Worm (Caenorhabditis elegans) whole organism, midembryonic: Measurements from ENCODE around the gene dlst-1.

ENCODE experiments used
- T22C8.4 ChIP-seq: fragments of 200-800 bp; sonication (Bioruptor generic); IDR thresholded peaks from 2 replicates; pipeline ENCODE4 v1.3.6; 2022; ENCODE audit warnings: missing genetic modification characterization, missing compliant biosample characterization
- cog-1 ChIP-seq: sonication (generic microtip); optimal IDR thresholded peaks from 2 replicates; lab custom pipeline; 2016; ENCODE audit warnings: missing genetic modification characterization, missing compliant biosample characterization
- flt-1 ChIP-seq: fragments of 200-800 bp; sonication (Bioruptor generic); IDR thresholded peaks from 2 replicates; pipeline ENCODE4 v1.3.6; 2022; ENCODE audit warnings: missing genetic modification characterization, missing compliant biosample characterization
- klf-2 ChIP-seq: fragments of 200-800 bp; sonication (Bioruptor generic); conservative IDR thresholded peaks from 2 replicates; pipeline ENCODE4 v1.3.6; 2022; ENCODE audit warnings: missing genetic modification reagents, missing genetic modification characterization, missing compliant biosample characterization
- med-1 ChIP-seq: sonication (generic microtip); optimal IDR thresholded peaks from 2 replicates; lab custom pipeline; 2017; ENCODE audit warnings: missing genetic modification characterization, mild to moderate bottlenecking, missing compliant biosample characterization, antibody characterized with exemption, missing genetic modification reagents; ENCODE audit not compliant: insufficient read depth
- ref-1 ChIP-seq: fragments of 200-800 bp; sonication (Bioruptor generic); conservative IDR thresholded peaks from 2 replicates; pipeline ENCODE4 v1.3.6; 2022; ENCODE audit warnings: missing genetic modification reagents, missing genetic modification characterization, missing compliant biosample characterization
- tab-1 ChIP-seq: fragments of 200-800 bp; sonication (Bioruptor generic); IDR thresholded peaks from 2 replicates; pipeline ENCODE4 v1.3.6; 2022; ENCODE audit warnings: missing genetic modification characterization, missing compliant biosample characterization
- ztf-23 ChIP-seq: fragments of 200-800 bp; sonication (Bioruptor generic); IDR thresholded peaks from 2 replicates; pipeline ENCODE4 v1.3.6; 2022; ENCODE audit warnings: missing genetic modification reagents, missing genetic modification characterization, missing compliant biosample characterization
- ztf-29 ChIP-seq: fragments of 200-800 bp; sonication (Bioruptor generic); IDR thresholded peaks from 2 replicates; pipeline ENCODE4 v1.3.6; 2022; ENCODE audit warnings: missing genetic modification reagents, missing genetic modification characterization, missing compliant biosample characterization

The dlst-1 gene

DNA sequence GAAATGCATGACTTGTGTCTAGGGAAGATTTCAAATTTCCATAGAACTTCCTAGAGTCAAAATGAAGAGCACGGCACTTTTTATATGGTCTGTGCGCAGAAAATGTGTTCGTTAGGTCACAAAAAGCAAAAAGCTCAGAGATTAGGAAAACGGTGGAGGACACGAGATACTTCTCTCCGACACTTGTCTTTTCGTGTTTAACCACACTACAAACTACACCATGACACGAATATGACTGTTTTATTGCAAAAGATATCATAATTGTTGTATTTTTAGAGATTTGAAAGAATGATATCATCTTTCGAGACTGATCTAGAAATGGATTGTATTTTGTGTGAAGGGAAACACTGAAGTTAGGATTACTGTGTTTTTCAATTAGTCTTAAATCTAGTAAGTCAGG is 9.9 kb downstream of the dlst-1 start:
- no peak for TF ChIP-seq flt-1 (GFP tag; lab: Robert Waterston, UW)
- no peak for TF ChIP-seq tab-1 (GFP tag; lab: Robert Waterston, UW)
- no peak for TF ChIP-seq cog-1 (tag; lab: Kevin White, UChicago)
- TF ChIP-seq ref-1 (GFP tag; lab: Robert Waterston, UW): no peak
- TF ChIP-seq med-1: no peak
- TF ChIP-seq T22C8.4 (GFP tag; lab: Robert Waterston, UW): no peak
- no peak for TF ChIP-seq ztf-29 (GFP tag; lab: Robert Waterston, UW)
- TF ChIP-seq ztf-23: no peak
- no peak for TF ChIP-seq klf-2 (GFP tag; lab: Robert Waterston, UW)

DNA sequence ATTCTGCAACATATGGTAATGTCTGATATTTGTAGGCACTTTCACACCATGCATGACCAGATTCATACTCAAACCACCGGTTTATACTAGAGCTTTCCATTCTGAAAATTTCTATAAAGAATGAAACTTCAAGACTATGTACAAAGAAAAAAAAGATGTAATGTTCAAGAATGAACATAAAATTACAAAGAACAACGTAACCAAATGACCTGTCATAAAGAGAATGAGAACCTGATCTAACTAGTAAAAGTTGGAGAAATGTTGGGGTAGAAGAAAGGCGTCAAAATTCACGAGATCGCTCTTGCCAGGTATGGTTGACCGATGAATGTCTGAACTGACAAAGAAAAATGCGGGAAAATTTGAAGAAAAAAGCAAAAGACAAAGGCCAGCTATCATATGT is 11.3 kb downstream of the dlst-1 start, which contains the start of gene W02F12.2:
TSS of gene W02F12.2 (minus strand) at position 101 of the 400 bp plus-strand sequence.
- TF ChIP-seq T22C8.4 (GFP tag; lab: Robert Waterston, UW): no peak
- TF ChIP-seq flt-1 (GFP tag; lab: Robert Waterston, UW): no peak
- no peak for TF ChIP-seq ztf-23
- TF ChIP-seq ztf-29 (GFP tag; lab: Robert Waterston, UW): no peak
- TF ChIP-seq med-1: no peak
- TF ChIP-seq klf-2 (GFP tag; lab: Robert Waterston, UW): no peak
- no peak for TF ChIP-seq tab-1 (GFP tag; lab: Robert Waterston, UW)
- no peak for TF ChIP-seq cog-1 (tag; lab: Kevin White, UChicago)
- TF ChIP-seq ref-1 (GFP tag; lab: Robert Waterston, UW): no peak

DNA sequence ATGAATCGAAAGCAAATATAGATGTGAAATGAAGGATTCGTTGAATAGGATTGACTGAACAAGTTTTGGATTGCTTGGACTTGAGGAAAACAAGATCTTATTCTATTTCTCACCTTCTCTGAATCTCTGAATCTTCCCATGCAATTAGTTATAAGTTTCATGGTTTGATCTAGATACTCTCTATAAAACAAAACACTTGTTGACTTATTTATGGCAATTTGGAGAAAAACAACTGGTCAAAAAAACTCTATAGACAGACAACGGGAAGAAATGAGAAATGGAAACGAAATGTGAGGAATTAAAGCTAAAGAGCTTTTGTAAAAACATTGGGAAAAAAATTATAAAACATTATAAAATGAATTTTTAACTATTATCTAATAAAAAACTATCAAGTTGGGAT is 14.2 kb downstream of the dlst-1 start, which contains the start of gene W02F12.8:
TSS of gene W02F12.8 (minus strand) at position 101 of the 400 bp plus-strand sequence.
- TF ChIP-seq ztf-29 (GFP tag; lab: Robert Waterston, UW) (no peak), cog-1 (tag; lab: Kevin White, UChicago) (no peak), tab-1 (GFP tag; lab: Robert Waterston, UW) (no peak), ztf-23 (no peak), klf-2 (GFP tag; lab: Robert Waterston, UW) (no peak), med-1 (no peak), ref-1 (GFP tag; lab: Robert Waterston, UW) (no peak), T22C8.4 (GFP tag; lab: Robert Waterston, UW) (no peak), flt-1 (GFP tag; lab: Robert Waterston, UW) (no peak)

DNA sequence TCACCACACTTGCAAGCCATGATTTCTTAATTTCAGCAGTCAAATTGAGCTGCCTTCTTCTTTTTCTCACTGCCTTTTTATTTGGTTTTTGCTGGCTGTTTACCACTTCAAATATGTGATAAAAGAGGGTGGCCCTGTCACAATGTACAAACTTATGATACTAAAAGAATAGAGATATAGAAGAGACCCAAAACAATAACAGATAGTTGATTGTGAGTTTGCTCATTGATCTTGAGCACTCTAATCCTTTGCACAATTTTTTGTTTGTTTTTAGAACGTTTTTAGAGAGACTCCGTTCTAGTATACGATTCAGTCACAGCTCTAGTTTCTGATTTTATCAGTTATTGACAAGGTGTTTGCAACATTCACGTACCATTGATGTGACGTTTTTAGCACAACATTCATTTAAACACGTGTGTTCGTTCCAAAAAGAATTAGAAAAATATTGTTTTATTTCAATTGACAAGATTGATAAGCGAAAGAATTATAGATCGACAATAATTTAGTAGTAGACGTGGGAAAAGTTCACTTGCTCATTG is 17.0 kb downstream of the dlst-1 start, which contains the start of gene mtl-1:
TSS of gene mtl-1 (minus strand) at position 51 of the 539 bp plus-strand sequence.
- TF ChIP-seq cog-1 (tag; lab: Kevin White, UChicago) (no peak), klf-2 (GFP tag; lab: Robert Waterston, UW) (no peak), med-1 (no peak), ref-1 (GFP tag; lab: Robert Waterston, UW) (no peak), T22C8.4 (GFP tag; lab: Robert Waterston, UW) (no peak), flt-1 (GFP tag; lab: Robert Waterston, UW) (no peak), tab-1 (GFP tag; lab: Robert Waterston, UW) (no peak)

DNA sequence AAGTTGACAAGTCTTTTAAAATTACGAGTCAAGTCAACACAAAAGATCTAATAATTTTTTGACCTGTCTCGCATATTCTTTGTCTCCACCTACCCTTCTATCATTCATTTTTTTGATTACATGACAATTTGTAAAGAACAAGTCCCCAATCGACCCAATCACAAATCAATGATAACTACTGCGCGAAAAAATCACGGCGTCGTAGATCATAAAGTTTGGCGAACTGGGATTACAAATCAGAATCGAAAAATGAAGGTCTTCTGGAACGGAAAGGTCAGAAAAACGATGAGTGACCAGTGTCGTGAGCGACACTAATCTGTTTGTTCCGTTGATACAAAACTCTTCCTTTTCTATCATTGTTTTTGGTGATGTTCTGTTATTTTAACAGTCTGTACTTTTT is 18.8 kb downstream of the dlst-1 start:
- TF ChIP-seq ztf-29 (GFP tag; lab: Robert Waterston, UW) (no peak), flt-1 (GFP tag; lab: Robert Waterston, UW) (no peak), cog-1 (tag; lab: Kevin White, UChicago) (no peak), klf-2 (GFP tag; lab: Robert Waterston, UW) (no peak), T22C8.4 (GFP tag; lab: Robert Waterston, UW) (no peak), tab-1 (GFP tag; lab: Robert Waterston, UW) (no peak), ref-1 (GFP tag; lab: Robert Waterston, UW) (no peak), ztf-23 (no peak), med-1 (no peak)

DNA sequence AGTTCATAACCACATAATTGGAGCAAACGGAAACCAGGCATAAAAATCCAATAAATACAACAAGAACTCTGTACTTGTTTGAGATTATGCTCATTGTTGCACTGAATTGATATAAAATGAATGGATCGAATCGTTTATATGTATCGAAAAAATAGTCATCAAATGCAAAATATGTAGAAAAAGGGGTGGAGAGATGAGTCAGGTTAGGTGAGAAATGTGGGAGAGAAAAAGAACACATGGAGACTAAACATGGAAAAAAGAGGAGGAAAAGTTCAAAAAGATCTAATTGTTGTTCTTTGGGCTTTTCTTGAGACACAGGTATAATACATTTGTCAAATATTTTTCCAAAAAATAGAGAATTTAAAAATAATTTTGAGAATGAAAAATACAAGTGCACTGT is 20.5 kb downstream of the dlst-1 start, which contains the start of gene K11G9.5:
TSS of gene K11G9.5 (minus strand) at position 101 of the 400 bp plus-strand sequence.
- no peak for TF ChIP-seq ztf-29 (GFP tag; lab: Robert Waterston, UW)

DNA sequence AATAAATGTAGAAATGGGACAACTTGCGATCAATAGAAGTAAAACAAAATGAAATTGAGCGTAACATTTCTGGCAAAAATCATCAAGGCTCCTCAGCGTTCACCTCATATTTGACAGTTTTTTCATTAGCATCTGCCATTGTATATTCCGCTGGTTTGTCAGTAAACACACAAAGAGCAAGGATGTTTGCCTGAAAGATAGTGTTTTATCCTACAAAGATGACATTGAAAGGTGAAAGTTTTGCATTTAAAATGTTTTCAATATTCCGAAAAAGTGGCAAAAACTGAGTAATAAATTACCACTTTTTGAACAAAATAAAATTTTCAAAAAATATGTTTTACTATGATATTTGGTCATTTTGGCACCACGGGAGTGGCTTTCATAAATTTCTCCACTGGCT is 22.9 kb downstream of the dlst-1 start:
- TF ChIP-seq cog-1 (tag; lab: Kevin White, UChicago) (no peak), ref-1 (GFP tag; lab: Robert Waterston, UW) (no peak), klf-2 (GFP tag; lab: Robert Waterston, UW) (no peak), ztf-29 (GFP tag; lab: Robert Waterston, UW) (no peak), ztf-23 (no peak), tab-1 (GFP tag; lab: Robert Waterston, UW) (no peak), med-1 (no peak), flt-1 (GFP tag; lab: Robert Waterston, UW) (no peak), T22C8.4 (GFP tag; lab: Robert Waterston, UW) (no peak)

DNA sequence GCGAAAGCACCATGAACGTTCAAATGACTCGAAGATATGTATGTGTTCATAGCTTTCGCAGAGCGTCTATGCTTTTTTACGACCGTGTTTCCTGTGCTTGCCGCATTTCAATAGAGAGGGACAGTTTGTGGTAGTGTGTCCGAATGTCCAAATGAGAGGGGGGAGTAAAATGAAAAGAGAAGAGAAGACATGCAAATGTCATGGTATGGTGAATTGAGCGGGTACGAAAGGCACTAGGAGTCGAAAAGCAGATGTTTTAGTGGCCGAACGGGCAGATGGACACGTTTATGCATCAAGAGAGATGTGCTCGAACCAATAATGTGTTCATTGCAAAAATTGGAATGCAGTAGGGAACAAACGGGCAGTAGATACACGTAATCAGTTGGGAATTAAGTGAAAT is 23.4 kb downstream of the dlst-1 start:
- TF ChIP-seq med-1: no peak
- no peak for TF ChIP-seq flt-1 (GFP tag; lab: Robert Waterston, UW)
- no peak for TF ChIP-seq ztf-29 (GFP tag; lab: Robert Waterston, UW)
- no peak for TF ChIP-seq cog-1 (tag; lab: Kevin White, UChicago)
- TF ChIP-seq T22C8.4 (GFP tag; lab: Robert Waterston, UW): no peak
- no peak for TF ChIP-seq ztf-23
- TF ChIP-seq klf-2 (GFP tag; lab: Robert Waterston, UW): no peak
- TF ChIP-seq tab-1 (GFP tag; lab: Robert Waterston, UW): no peak
- no peak for TF ChIP-seq ref-1 (GFP tag; lab: Robert Waterston, UW)

DNA sequence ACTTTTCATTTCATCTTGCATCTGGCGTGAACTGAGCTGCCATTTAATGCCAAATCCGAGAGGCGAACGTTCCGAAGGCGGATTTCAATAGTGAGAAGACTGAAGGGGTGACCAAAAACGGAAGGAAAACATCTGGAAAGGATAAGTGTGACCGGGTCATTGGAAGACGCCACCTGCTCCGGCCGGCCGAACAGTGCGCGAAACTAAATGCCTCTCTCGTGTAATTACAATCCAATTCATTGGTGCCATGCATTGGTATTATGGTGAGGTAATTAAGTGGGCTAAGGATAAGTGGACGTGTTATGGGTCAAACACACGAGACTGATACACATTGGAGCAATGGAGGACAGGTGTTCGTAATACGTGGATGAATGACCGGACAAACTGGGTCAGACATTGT is 24.4 kb downstream of the dlst-1 start:
- peak; percentile 32 for TF ChIP-seq cog-1 (tag; lab: Kevin White, UChicago)
- TF ChIP-seq klf-2 (GFP tag; lab: Robert Waterston, UW): no peak
- TF ChIP-seq ztf-23: no peak
- TF ChIP-seq tab-1 (GFP tag; lab: Robert Waterston, UW): 0 out of 2 replicates have a peak, but pooled peaks have one; percentile 52

DNA sequence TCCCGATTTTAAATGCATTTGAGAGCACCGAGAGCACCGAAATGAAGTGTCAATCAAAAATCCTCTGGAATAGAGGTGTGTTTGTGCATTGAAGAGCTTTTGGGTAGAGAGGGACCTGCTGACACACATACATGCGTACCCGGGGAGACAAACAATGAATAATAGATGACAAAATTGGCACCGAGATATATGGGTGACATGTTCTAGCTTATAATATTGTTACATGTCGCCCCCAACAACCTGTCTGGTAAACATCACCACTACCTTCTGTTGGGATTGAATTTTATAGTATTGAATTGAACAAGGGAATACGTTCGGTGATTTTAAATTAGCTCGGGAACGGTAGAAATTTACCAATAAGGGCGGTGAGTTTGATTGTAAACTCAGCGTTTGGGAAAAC is 25.2 kb downstream of the dlst-1 start:
- TF ChIP-seq cog-1 (tag; lab: Kevin White, UChicago) (no peak), flt-1 (GFP tag; lab: Robert Waterston, UW) (no peak), med-1 (no peak), klf-2 (GFP tag; lab: Robert Waterston, UW) (no peak), tab-1 (GFP tag; lab: Robert Waterston, UW) (no peak), ref-1 (GFP tag; lab: Robert Waterston, UW) (no peak), ztf-29 (GFP tag; lab: Robert Waterston, UW) (no peak), T22C8.4 (GFP tag; lab: Robert Waterston, UW) (no peak), ztf-23 (no peak)
